Worm (Caenorhabditis elegans) whole organism, L3 larva: ENCODE measurements around the gene cyp-35A5.

Source experiments
- R02D3.7 ChIP-seq: fragments of 150-350 bp; optimal IDR thresholded peaks from 2 replicates; lab custom pipeline; 2014; ENCODE audit warnings: missing biosample characterization, missing genetic modification characterization
- ama-1 ChIP-seq: fragments of 150-350 bp; optimal IDR thresholded peaks from 2 replicates; lab custom pipeline; 2018
- ceh-28 ChIP-seq: fragments of 150-350 bp; optimal IDR thresholded peaks from 2 replicates; lab custom pipeline; 2014; ENCODE audit warnings: missing biosample characterization, missing genetic modification reagents, missing genetic modification characterization
- ceh-82 ChIP-seq: fragments of 150-350 bp; optimal IDR thresholded peaks from 2 replicates; lab custom pipeline; 2014; ENCODE audit warnings: missing biosample characterization, missing genetic modification characterization
- daf-12 ChIP-seq: fragments of 150-350 bp; optimal IDR thresholded peaks from 2 replicates; lab custom pipeline; 2014; ENCODE audit warnings: missing biosample characterization, missing genetic modification reagents, missing genetic modification characterization
- egl-27 ChIP-seq: sonication (generic microtip); optimal IDR thresholded peaks from 4 replicates; lab custom pipeline; 2017; ENCODE audit warnings: missing biosample characterization, missing genetic modification reagents, missing genetic modification characterization
- egl-5 ChIP-seq: fragments of 150-350 bp; optimal IDR thresholded peaks from 2 replicates; lab custom pipeline; 2017; ENCODE audit warnings: missing biosample characterization, missing genetic modification reagents, missing genetic modification characterization, inconsistent platforms
- elt-2 ChIP-seq: sonication (generic microtip); optimal IDR thresholded peaks from 2 replicates; lab custom pipeline; 2016; ENCODE audit warnings: missing genetic modification reagents, mild to moderate bottlenecking, missing genetic modification characterization, missing compliant biosample characterization
- eor-1 ChIP-seq, 2 experiments: fragments of 150-350 bp; optimal IDR thresholded peaks; 2 replicates each; lab custom pipeline; 2014 to 2018; ENCODE audit warnings: missing biosample characterization in 2 of 2, missing genetic modification characterization in 2 of 2
- hmg-11 ChIP-seq: sonication (generic microtip); optimal IDR thresholded peaks from 2 replicates; lab custom pipeline; 2016; ENCODE audit warnings: missing genetic modification characterization, missing compliant biosample characterization
- jun-1 ChIP-seq: fragments of 150-350 bp; optimal IDR thresholded peaks from 2 replicates; lab custom pipeline; 2014; ENCODE audit warnings: missing biosample characterization, missing genetic modification reagents, missing genetic modification characterization
- lin-15B ChIP-seq: fragments of 150-350 bp; optimal IDR thresholded peaks from 2 replicates; lab custom pipeline; 2014; ENCODE audit warnings: missing biosample characterization, missing genetic modification characterization
- lin-39 ChIP-seq: fragments of 150-350 bp; optimal IDR thresholded peaks from 2 replicates; lab custom pipeline; 2018; ENCODE audit warnings: missing biosample characterization, missing genetic modification reagents, missing genetic modification characterization
- mdl-1 ChIP-seq: fragments of 150-350 bp; optimal IDR thresholded peaks from 2 replicates; lab custom pipeline; 2014; ENCODE audit warnings: missing biosample characterization, missing genetic modification characterization
- mml-1 ChIP-seq: fragments of 150-350 bp; sonication (generic microtip); optimal IDR thresholded peaks from 3 replicates; lab custom pipeline; 2014; ENCODE audit warnings: missing biosample characterization, missing genetic modification characterization
- nfya-1 ChIP-seq: sonication (generic microtip); optimal IDR thresholded peaks from 2 replicates; lab custom pipeline; 2017; ENCODE audit warnings: missing genetic modification characterization, mild to moderate bottlenecking, missing compliant biosample characterization, antibody characterized with exemption, moderate library complexity; ENCODE audit not compliant: insufficient read depth
- nhr-11 ChIP-seq: fragments of 150-350 bp; optimal IDR thresholded peaks from 2 replicates; lab custom pipeline; 2014; ENCODE audit warnings: missing biosample characterization, missing genetic modification characterization
- nhr-12 ChIP-seq: fragments of 150-350 bp; optimal IDR thresholded peaks from 2 replicates; lab custom pipeline; 2014; ENCODE audit warnings: missing biosample characterization, missing genetic modification characterization
- nhr-23 ChIP-seq: fragments of 150-350 bp; optimal IDR thresholded peaks from 2 replicates; lab custom pipeline; 2014; ENCODE audit warnings: missing biosample characterization, missing genetic modification reagents, missing genetic modification characterization
- nhr-237 ChIP-seq: fragments of 150-350 bp; optimal IDR thresholded peaks from 2 replicates; lab custom pipeline; 2014; ENCODE audit warnings: missing biosample characterization, missing genetic modification characterization
- nhr-25 ChIP-seq: sonication (generic microtip); optimal IDR thresholded peaks from 2 replicates; lab custom pipeline; 2017; ENCODE audit warnings: missing biosample characterization, missing genetic modification characterization
- nhr-28 ChIP-seq: fragments of 150-350 bp; optimal IDR thresholded peaks from 2 replicates; lab custom pipeline; 2014; ENCODE audit warnings: missing biosample characterization, missing genetic modification characterization
- nhr-77 ChIP-seq: fragments of 150-350 bp; optimal IDR thresholded peaks from 2 replicates; lab custom pipeline; 2014; ENCODE audit warnings: missing biosample characterization, missing genetic modification characterization
- pha-4 ChIP-seq: fragments of 150-350 bp; optimal IDR thresholded peaks from 2 replicates; lab custom pipeline; 2014; ENCODE audit warnings: missing biosample characterization, missing genetic modification reagents, missing genetic modification characterization
- pqm-1 ChIP-seq: fragments of 150-350 bp; optimal IDR thresholded peaks from 2 replicates; lab custom pipeline; 2017; ENCODE audit warnings: missing biosample characterization, missing genetic modification characterization, inconsistent platforms
- sea-2 ChIP-seq: fragments of 150-350 bp; sonication (generic microtip); optimal IDR thresholded peaks from 4 replicates; lab custom pipeline; 2014; ENCODE audit warnings: missing biosample characterization, missing genetic modification reagents, missing genetic modification characterization
- skn-1 ChIP-seq: fragments of 150-350 bp; optimal IDR thresholded peaks from 2 replicates; lab custom pipeline; 2014; ENCODE audit warnings: missing biosample characterization, missing genetic modification characterization
- unc-39 ChIP-seq: sonication (generic microtip); optimal IDR thresholded peaks from 4 replicates; lab custom pipeline; 2017; ENCODE audit warnings: missing biosample characterization, missing genetic modification characterization
- unc-62 ChIP-seq: fragments of 150-350 bp; sonication (generic microtip); optimal IDR thresholded peaks from 4 replicates; lab custom pipeline; 2014; ENCODE audit warnings: missing biosample characterization, missing genetic modification reagents, missing genetic modification characterization
- zag-1 ChIP-seq: fragments of 150-350 bp; optimal IDR thresholded peaks from 2 replicates; lab custom pipeline; 2014; ENCODE audit warnings: missing biosample characterization, missing genetic modification characterization
- ztf-11 ChIP-seq: fragments of 150-350 bp; optimal IDR thresholded peaks from 2 replicates; lab custom pipeline; 2014; ENCODE audit warnings: missing biosample characterization, missing genetic modification characterization
- ztf-4 ChIP-seq: fragments of 150-350 bp; optimal IDR thresholded peaks from 2 replicates; lab custom pipeline; 2014; ENCODE audit warnings: missing biosample characterization, missing genetic modification characterization

Gene cyp-35A5

ce11 chrV:3903424-3903823, 32.7 kb upstream of the cyp-35A5 start:
- TF ChIP-seq pha-4 (tag; lab: Kevin White, UChicago) (no peak), mdl-1 (tag; lab: Kevin White, UChicago) (no peak), ama-1 (lab: Kevin White, UChicago) (no peak), mml-1 (no peak), nfya-1 (tag; lab: Kevin White, UChicago) (no peak), elt-2 (tag; lab: Kevin White, UChicago) (no peak), ztf-11 (tag; lab: Kevin White, UChicago) (no peak), nhr-77 (tag; lab: Kevin White, UChicago) (no peak), skn-1 (tag; lab: Kevin White, UChicago) (no peak), nhr-23 (tag; lab: Kevin White, UChicago) (no peak), unc-62 (GFP tag; lab: Kevin White, UChicago) (no peak)
- TF ChIP-seq, all 47 proteins: peak for 0

ce11 chrV:3905841-3906240, 30.3 kb upstream of the cyp-35A5 start, which contains the start of gene nhr-156:
Gene nhr-156, plus strand, starts transcription at chrV:3906106.
- TF ChIP-seq nhr-28 (tag; lab: Kevin White, UChicago): no peak
- no peak for TF ChIP-seq hmg-11
- TF ChIP-seq egl-5 (tag; lab: Kevin White, UChicago): no peak
- TF ChIP-seq jun-1 (tag; lab: Kevin White, UChicago): no peak
- no peak for TF ChIP-seq pqm-1 (tag; lab: Kevin White, UChicago)
- TF ChIP-seq unc-62 (GFP tag; lab: Kevin White, UChicago): no peak
- no peak for TF ChIP-seq ama-1 (lab: Kevin White, UChicago)
- TF ChIP-seq sea-2 (GFP tag; lab: Kevin White, UChicago): no peak

- TF ChIP-seq nhr-23 (tag; lab: Kevin White, UChicago) (no peak), R02D3.7 (no peak), zag-1 (tag; lab: Kevin White, UChicago) (no peak), elt-2 (tag; lab: Kevin White, UChicago) (no peak), lin-15B (no peak), ztf-4 (tag; lab: Kevin White, UChicago) (no peak), pqm-1 (tag; lab: Kevin White, UChicago) (no peak)
These were observed 23.7 kb upstream of the cyp-35A5 start, which contains the start of gene srx-68 for ce11 chrV:3912472-3912871. Gene srx-68, plus strand, starts transcription at chrV:3912772.

- TF ChIP-seq nhr-28 (tag; lab: Kevin White, UChicago): no peak
- TF ChIP-seq hmg-11: no peak
- TF ChIP-seq nhr-11 (tag; lab: Kevin White, UChicago): no peak
- TF ChIP-seq daf-12 (tag; lab: Kevin White, UChicago): no peak
- TF ChIP-seq lin-39 (tag; lab: Kevin White, UChicago): no peak
These were observed 23.0 kb upstream of the cyp-35A5 start for ce11 chrV:3913131-3913530.

ce11 chrV:3916480-3916879, 19.6 kb upstream of the cyp-35A5 start, which contains the start of gene srx-67:
Gene srx-67, plus strand, starts transcription at chrV:3916780.
- no peak for TF ChIP-seq egl-5 (tag; lab: Kevin White, UChicago)
- no peak for TF ChIP-seq unc-39 (tag; lab: Kevin White, UChicago)
- TF ChIP-seq nhr-25 (tag; lab: Kevin White, UChicago): no peak
- no peak for TF ChIP-seq ama-1 (lab: Kevin White, UChicago)
- TF ChIP-seq eor-1 (tag; optimal IDR thresholded peaks at IDR 0.05; lab: Kevin White, UChicago): no peak
- no peak for TF ChIP-seq mdl-1 (tag; lab: Kevin White, UChicago)
- TF ChIP-seq unc-62 (GFP tag; lab: Kevin White, UChicago): no peak
- no peak for TF ChIP-seq ceh-28 (tag; lab: Kevin White, UChicago)
- TF ChIP-seq jun-1 (tag; lab: Kevin White, UChicago): no peak
- no peak for TF ChIP-seq sea-2 (GFP tag; lab: Kevin White, UChicago)
- no peak for TF ChIP-seq lin-39 (tag; lab: Kevin White, UChicago)
- no peak for TF ChIP-seq nhr-237
- no peak for TF ChIP-seq nhr-12 (tag; lab: Kevin White, UChicago)
- TF ChIP-seq ceh-82: no peak
- TF ChIP-seq elt-2 (tag; lab: Kevin White, UChicago): no peak
- TF ChIP-seq nhr-11 (tag; lab: Kevin White, UChicago): no peak
- TF ChIP-seq daf-12 (tag; lab: Kevin White, UChicago): no peak
- TF ChIP-seq mml-1: no peak
- TF ChIP-seq zag-1 (tag; lab: Kevin White, UChicago): no peak
- no peak for TF ChIP-seq egl-27 (tag; lab: Kevin White, UChicago)
- TF ChIP-seq, all 47 proteins: peak for 0
